Worm (Caenorhabditis elegans) whole organism, L4/young adult: Measurements from ENCODE around the gene rfc-3.

Source experiments
- dao-5 ChIP-seq: sonication (generic microtip); optimal IDR thresholded peaks from 2 replicates; lab custom pipeline; 2016; ENCODE audit warnings: missing genotype, missing genetic modification characterization, moderate library complexity, missing compliant biosample characterization
- him-1 ChIP-seq: sonication (generic microtip); optimal IDR thresholded peaks from 2 replicates; lab custom pipeline; 2016; ENCODE audit warnings: missing genotype, missing genetic modification reagents, missing genetic modification characterization, missing compliant biosample characterization

ce11 chrIV:13077694-13078093 lies 17.9 kb upstream of the rfc-3 start:
- no peak for TF ChIP-seq him-1 (tag; lab: Kevin White, UChicago)
- no peak for TF ChIP-seq dao-5 (tag; lab: Kevin White, UChicago)
